Worm (Caenorhabditis elegans) whole organism, L4 larva: ENCODE measurements around the gene Y75B8A.44.

Experiments
- F26F4.8 ChIP-seq: fragments of 200-800 bp; sonication (Bioruptor generic); conservative IDR thresholded peaks from 2 replicates; pipeline ENCODE4 v1.3.6; 2022; ENCODE audit warnings: missing genetic modification characterization, missing compliant biosample characterization
- F49E8.2 ChIP-seq: sonication (generic microtip); optimal IDR thresholded peaks from 2 replicates; lab custom pipeline; 2016; ENCODE audit warnings: missing compliant biosample characterization, mild to moderate bottlenecking, missing genetic modification characterization, borderline replicate concordance
- R02D3.7 ChIP-seq: fragments of 150-350 bp; sonication (generic microtip); optimal IDR thresholded peaks from 3 replicates; lab custom pipeline; 2014; ENCODE audit warnings: missing biosample characterization, missing genetic modification characterization
- T26A8.4 ChIP-seq: fragments of 200-800 bp; sonication (Bioruptor generic); IDR thresholded peaks from 2 replicates; pipeline ENCODE4 v1.3.6; 2022; ENCODE audit warnings: missing genetic modification characterization, missing compliant biosample characterization
- ZK337.2 ChIP-seq: fragments of 200-800 bp; sonication (Bioruptor generic); IDR thresholded peaks from 2 replicates; pipeline ENCODE4 v1.3.6; 2022; ENCODE audit warnings: missing genetic modification reagents, missing genetic modification characterization, missing compliant biosample characterization
- aha-1 ChIP-seq: fragments of 150-350 bp; peaks from one replicate; lab custom pipeline; 2014; ENCODE audit warnings: missing biosample characterization, missing genetic modification characterization
- aly-2 ChIP-seq: sonication (generic microtip); optimal IDR thresholded peaks from 2 replicates; lab custom pipeline; 2018; ENCODE audit warnings: missing biosample characterization, missing genetic modification characterization
- ceh-82 ChIP-seq: sonication (generic microtip); optimal IDR thresholded peaks from 2 replicates; lab custom pipeline; 2017; ENCODE audit warnings: missing biosample characterization, missing genetic modification characterization
- daf-12 ChIP-seq: fragments of 150-350 bp; optimal IDR thresholded peaks from 2 replicates; lab custom pipeline; 2014; ENCODE audit warnings: missing biosample characterization, missing genetic modification reagents, missing genetic modification characterization
- daf-19 ChIP-seq: fragments of 200-800 bp; sonication (Bioruptor generic); conservative IDR thresholded peaks from 2 replicates; pipeline ENCODE4 v1.3.6; 2022; ENCODE audit warnings: missing genetic modification characterization, missing compliant biosample characterization
- dpl-1 ChIP-seq: fragments of 150-350 bp; optimal IDR thresholded peaks from 2 replicates; lab custom pipeline; 2014; ENCODE audit warnings: missing biosample characterization, missing genetic modification reagents, missing genetic modification characterization
- dve-1 ChIP-seq: sonication (generic microtip); optimal IDR thresholded peaks from 2 replicates; lab custom pipeline; 2017; ENCODE audit warnings: antibody characterized with exemption, mild to moderate bottlenecking, missing genetic modification characterization, missing compliant biosample characterization; ENCODE audit not compliant: insufficient read depth
- egl-43 ChIP-seq: fragments of 200-800 bp; sonication (Bioruptor generic); IDR thresholded peaks from 2 replicates; pipeline ENCODE4 v1.3.6; 2022; ENCODE audit warnings: missing genetic modification reagents, missing genetic modification characterization, missing compliant biosample characterization
- gei-8 ChIP-seq: fragments of 200-800 bp; sonication (Bioruptor generic); optimal IDR thresholded peaks from 2 replicates; lab custom pipeline; 2018; ENCODE audit warnings: mild to moderate bottlenecking, missing genetic modification characterization, missing compliant biosample characterization
- hif-1 ChIP-seq, 2 experiments: sonication (generic microtip); optimal IDR thresholded peaks; 2 replicates each; lab custom pipeline; 2016 to 2017; ENCODE audit warnings: missing compliant biosample characterization in 2 of 2, missing genetic modification characterization in 2 of 2, missing genetic modification reagents in 2 of 2, missing genotype in 2 of 2, mild to moderate bottlenecking in 1 of 2
- hmg-1.1 ChIP-seq: fragments of 200-800 bp; sonication (Bioruptor generic); IDR thresholded peaks from 2 replicates; pipeline ENCODE4 v1.3.6; 2022; ENCODE audit warnings: missing genetic modification reagents, missing genetic modification characterization, missing compliant biosample characterization
- lin-13 ChIP-seq: fragments of 150-350 bp; optimal IDR thresholded peaks from 2 replicates; lab custom pipeline; 2014; ENCODE audit warnings: missing biosample characterization, missing genetic modification reagents, missing genetic modification characterization
- lin-38 ChIP-seq: fragments of 200-800 bp; sonication (Bioruptor generic); IDR thresholded peaks from 2 replicates; pipeline ENCODE4 v1.3.6; 2022; ENCODE audit warnings: missing genetic modification reagents, missing genetic modification characterization, missing compliant biosample characterization
- lir-3 ChIP-seq: sonication (generic microtip); optimal IDR thresholded peaks from 2 replicates; lab custom pipeline; 2016; ENCODE audit warnings: mild to moderate bottlenecking, missing genetic modification characterization, missing compliant biosample characterization
- lsy-2 ChIP-seq, 2 experiments: fragments of 150-350 bp in 1 of 2; sonication (generic microtip) in 1 of 2; optimal IDR thresholded peaks; 2 replicates each; lab custom pipeline; 2014 to 2017; ENCODE audit warnings: missing biosample characterization in 2 of 2, missing genetic modification characterization in 2 of 2
- mdt-29 ChIP-seq: fragments of 200-800 bp; sonication (Bioruptor generic); IDR thresholded peaks from 2 replicates; pipeline ENCODE4 v1.3.6; 2022; ENCODE audit warnings: missing genetic modification reagents, missing genetic modification characterization, missing compliant biosample characterization
- mep-1 ChIP-seq: fragments of 150-350 bp; sonication (generic microtip); optimal IDR thresholded peaks from 3 replicates; lab custom pipeline; 2014; ENCODE audit warnings: missing biosample characterization, missing genetic modification characterization
- mes-2 ChIP-seq: sonication (generic microtip); optimal IDR thresholded peaks from 2 replicates; lab custom pipeline; 2016; ENCODE audit warnings: missing genotype, mild to moderate bottlenecking, missing genetic modification characterization, missing compliant biosample characterization; ENCODE audit not compliant: poor library complexity, severe bottlenecking
- nhr-41 ChIP-seq: fragments of 200-800 bp; sonication (Bioruptor generic); IDR thresholded peaks from 2 replicates; pipeline ENCODE4 v1.3.6; 2022; ENCODE audit warnings: missing genetic modification reagents, missing genetic modification characterization, missing compliant biosample characterization
- nhr-6 ChIP-seq: fragments of 150-350 bp; optimal IDR thresholded peaks from 2 replicates; lab custom pipeline; 2014; ENCODE audit warnings: missing biosample characterization, missing genetic modification characterization
- nhr-76 ChIP-seq: fragments of 150-350 bp; optimal IDR thresholded peaks from 2 replicates; lab custom pipeline; 2014; ENCODE audit warnings: missing biosample characterization, missing genetic modification characterization
- nhr-77 ChIP-seq: fragments of 150-350 bp; optimal IDR thresholded peaks from 2 replicates; lab custom pipeline; 2014; ENCODE audit warnings: missing biosample characterization, missing genetic modification characterization
- pha-4 ChIP-seq, 2 experiments: fragments of 150-350 bp in 1 of 2; fragments of 200-800 bp in 1 of 2; sonication (Bioruptor generic) in 1 of 2; IDR thresholded peaks in 1 of 2; optimal IDR thresholded peaks in 1 of 2; 2 replicates each; pipeline versions ENCODE4 v1.3.6 to Lab custom; 2014 to 2022; ENCODE audit warnings: missing genetic modification characterization in 2 of 2, missing genetic modification reagents in 2 of 2, missing biosample characterization in 1 of 2, missing compliant biosample characterization in 1 of 2
- php-3 ChIP-seq: fragments of 200-800 bp; sonication (Bioruptor generic); IDR thresholded peaks from 2 replicates; pipeline ENCODE4 v1.3.6; 2022; ENCODE audit warnings: missing genetic modification reagents, missing genetic modification characterization, missing compliant biosample characterization
- rbr-2 ChIP-seq: sonication (generic microtip); optimal IDR thresholded peaks from 2 replicates; lab custom pipeline; 2016; ENCODE audit warnings: missing genotype, missing genetic modification characterization, missing compliant biosample characterization
- set-16 ChIP-seq: fragments of 200-800 bp; sonication (Bioruptor generic); IDR thresholded peaks from 2 replicates; pipeline ENCODE4 v1.3.6; 2022; ENCODE audit warnings: missing genetic modification reagents, missing genetic modification characterization, missing compliant biosample characterization
- spr-1 ChIP-seq: sonication (generic microtip); optimal IDR thresholded peaks from 2 replicates; lab custom pipeline; 2016; ENCODE audit warnings: mild to moderate bottlenecking, missing genetic modification characterization, missing compliant biosample characterization
- unc-39 ChIP-seq: sonication (generic microtip); optimal IDR thresholded peaks from 2 replicates; lab custom pipeline; 2017; ENCODE audit warnings: missing biosample characterization, missing genetic modification characterization
- unc-62 ChIP-seq, 3 experiments: fragments of 150-350 bp in 1 of 3; sonication (generic microtip); optimal IDR thresholded peaks in 2 of 3; peaks in 1 of 3; 1 replicate in 1 of 3; 2 replicates in 2 of 3; lab custom pipeline; 2014 to 2017; ENCODE audit warnings: missing biosample characterization in 3 of 3, missing genetic modification characterization in 3 of 3, missing genetic modification reagents in 3 of 3, missing genotype in 1 of 3
- zfp-2 ChIP-seq: sonication (generic microtip); optimal IDR thresholded peaks from 2 replicates; lab custom pipeline; 2016; ENCODE audit warnings: mild to moderate bottlenecking, missing genetic modification characterization, missing compliant biosample characterization
- zip-11 ChIP-seq: fragments of 200-800 bp; sonication (Bioruptor generic); IDR thresholded peaks from 2 replicates; pipeline ENCODE4 v1.3.6; 2022; ENCODE audit warnings: missing genetic modification characterization, missing compliant biosample characterization
- ztf-7 ChIP-seq: fragments of 150-350 bp; optimal IDR thresholded peaks from 2 replicates; lab custom pipeline; 2014; ENCODE audit warnings: missing biosample characterization, missing genetic modification characterization

Gene Y75B8A.44

ce11 chrIII:12207574-12207973, 13.3 kb downstream of the Y75B8A.44 start:
- TF ChIP-seq aha-1 (tag; lab: Kevin White, UChicago): peak; percentile 71
- peak in 1 of 2 experiments; percentile 55 for TF ChIP-seq unc-62 (GFP tag; optimal IDR thresholded peaks at IDR 0.05 in 1 of 2; lab: Kevin White, UChicago)
- TF ChIP-seq unc-62 (tag; optimal IDR thresholded peaks at IDR 0.05; lab: Kevin White, UChicago): no peak
- TF ChIP-seq set-16 (GFP tag; lab: Robert Waterston, UW): peak; percentile 71
- TF ChIP-seq ZK337.2: no peak

ce11 chrIII:12215596-12215995, 21.3 kb downstream of the Y75B8A.44 start, which contains the start of gene Y75B8A.13:
Y75B8A.13 (minus strand) TSS chrIII:12215696.
- no peak for TF ChIP-seq nhr-76 (tag; lab: Kevin White, UChicago)

- TF ChIP-seq R02D3.7 (tag; lab: Kevin White, UChicago) (no peak), T26A8.4 (GFP tag; lab: Robert Waterston, UW) (no peak), gei-8 (GFP tag; lab: Kevin White, UChicago) (no peak), lin-13 (no peak), nhr-41 (no peak), aha-1 (tag; lab: Kevin White, UChicago) (peak; percentile 82), lir-3 (tag; lab: Kevin White, UChicago) (no peak)
Measured at ce11 chrIII:12218078-12218477, 23.8 kb downstream of the Y75B8A.44 start.

ce11 chrIII:12218633-12219097, 24.4 kb downstream of the Y75B8A.44 start, which contains the start of the genes gex-4 and gphr-1:
gex-4 (minus strand) TSS chrIII:12218634.
gphr-1 (plus strand) TSS chrIII:12219047.
- no peak for TF ChIP-seq ceh-82 (tag; lab: Kevin White, UChicago)
- TF ChIP-seq mep-1 (tag; lab: Kevin White, UChicago): peak; percentile 51
- peak; percentile 77 for TF ChIP-seq mes-2 (tag; lab: Kevin White, UChicago)
- TF ChIP-seq hif-1 (tag; optimal IDR thresholded peaks at IDR 0.05; lab: Kevin White, UChicago): peak in 1 of 2 experiments; percentile 59
- peak; percentile 26 for TF ChIP-seq dve-1 (tag; lab: Kevin White, UChicago)
- TF ChIP-seq egl-43 (GFP tag; lab: Robert Waterston, UW): no peak
- TF ChIP-seq dpl-1 (GFP tag; lab: Kevin White, UChicago): peak; percentile 52
- no peak for TF ChIP-seq spr-1 (tag; lab: Kevin White, UChicago)
- peak in 1 of 2 experiments; percentile 68 for TF ChIP-seq lsy-2 (tag; optimal IDR thresholded peaks at IDR 0.05; lab: Kevin White, UChicago)
- peak; percentile 16 for TF ChIP-seq nhr-77 (tag; lab: Kevin White, UChicago)
- no peak for TF ChIP-seq F26F4.8
- TF ChIP-seq lin-38 (GFP tag; lab: Robert Waterston, UW): peak; percentile 92
- no peak for TF ChIP-seq pha-4 (GFP tag; IDR thresholded peaks at IDR 0.05; lab: Robert Waterston, UW)
- peak; percentile 16 for TF ChIP-seq pha-4 (tag; optimal IDR thresholded peaks at IDR 0.05; lab: Kevin White, UChicago)
- peak; percentile 5 for TF ChIP-seq ztf-7 (tag; lab: Kevin White, UChicago)
- TF ChIP-seq, all 104 proteins: peak for 10

- no peak for TF ChIP-seq mdt-29
- TF ChIP-seq daf-19: no peak
- no peak for TF ChIP-seq zfp-2 (tag; lab: Kevin White, UChicago)
- TF ChIP-seq mep-1 (tag; lab: Kevin White, UChicago): no peak
- TF ChIP-seq rbr-2 (tag; lab: Kevin White, UChicago): no peak
- no peak for TF ChIP-seq egl-43 (GFP tag; lab: Robert Waterston, UW)
- no peak for TF ChIP-seq aly-2
- TF ChIP-seq daf-12 (tag; lab: Kevin White, UChicago): no peak
- no peak for TF ChIP-seq unc-62 (GFP tag; optimal IDR thresholded peaks at IDR 0.05 in 1 of 2; lab: Kevin White, UChicago)
- no peak for TF ChIP-seq unc-62 (tag; optimal IDR thresholded peaks at IDR 0.05; lab: Kevin White, UChicago)
- TF ChIP-seq F49E8.2: no peak
- no peak for TF ChIP-seq zip-11
- no peak for TF ChIP-seq php-3 (GFP tag; lab: Robert Waterston, UW)
- TF ChIP-seq hif-1 (tag; optimal IDR thresholded peaks at IDR 0.05; lab: Kevin White, UChicago): no peak
- TF ChIP-seq nhr-6 (tag; lab: Kevin White, UChicago): no peak
- no peak for TF ChIP-seq unc-39 (tag; lab: Kevin White, UChicago)
- TF ChIP-seq hmg-1.1 (GFP tag; lab: Robert Waterston, UW): no peak
- TF ChIP-seq lin-13: no peak
Measured at ce11 chrIII:12220820-12221219, 26.5 kb downstream of the Y75B8A.44 start.
